Fruit fly (Drosophila melanogaster) whole organism, embryonic: Measurements from ENCODE around the gene CG32369.

ENCODE experiments used
- ATbp ChIP-seq: fragments of 200-800 bp; sonication (Bioruptor generic); optimal IDR thresholded peaks from 2 replicates; lab custom pipeline; 2017; ENCODE audit warnings: missing biosample characterization, mild to moderate bottlenecking, missing genetic modification characterization, missing genetic modification reagents
- BEAF-32 ChIP-seq: fragments of 200-800 bp; sonication (Bioruptor generic); optimal IDR thresholded peaks from 3 replicates; lab custom pipeline; 2017; ENCODE audit warnings: missing biosample characterization, missing genetic modification characterization, mild to moderate bottlenecking, moderate library complexity, missing genetic modification reagents
- CG10267 ChIP-seq: fragments of 200-800 bp; sonication (Bioruptor generic); optimal IDR thresholded peaks from 2 replicates; lab custom pipeline; 2018; ENCODE audit warnings: missing biosample characterization, mild to moderate bottlenecking, missing genetic modification characterization, moderate library complexity
- CG10543 ChIP-seq: fragments of 200-800 bp; sonication (Bioruptor generic); optimal IDR thresholded peaks from 3 replicates; lab custom pipeline; 2017; ENCODE audit warnings: missing biosample characterization, mild to moderate bottlenecking, missing genetic modification characterization, moderate library complexity
- CG11085 ChIP-seq: fragments of 200-800 bp; sonication (Bioruptor generic); IDR thresholded peaks from 2 replicates; pipeline ENCODE4 v1.3.6; 2022; ENCODE audit warnings: missing biosample characterization, missing genetic modification characterization
- CG11696 ChIP-seq: fragments of 200-800 bp; sonication (Bioruptor generic); IDR thresholded peaks from 2 replicates; pipeline ENCODE4 v1.3.6; 2022; ENCODE audit warnings: missing biosample characterization, missing genetic modification characterization
- CG12236 ChIP-seq: fragments of 200-800 bp; sonication (Bioruptor generic); optimal IDR thresholded peaks from 2 replicates; lab custom pipeline; 2016; ENCODE audit warnings: missing biosample characterization, missing genetic modification characterization
- CG15514 ChIP-seq: fragments of 200-800 bp; sonication (Bioruptor generic); optimal IDR thresholded peaks from 3 replicates; lab custom pipeline; 2017; ENCODE audit warnings: missing biosample characterization, missing genetic modification characterization, mild to moderate bottlenecking, moderate library complexity, missing genetic modification reagents
- CG17328 ChIP-seq: fragments of 200-800 bp; sonication (Bioruptor generic); IDR thresholded peaks from 2 replicates; pipeline ENCODE4 v1.3.6; 2022; ENCODE audit warnings: missing biosample characterization, missing genetic modification characterization
- CG17802 ChIP-seq: fragments of 200-800 bp; sonication (Bioruptor generic); optimal IDR thresholded peaks from 2 replicates; lab custom pipeline; 2018; ENCODE audit warnings: missing biosample characterization, mild to moderate bottlenecking, missing genetic modification characterization, moderate library complexity
- CG18476 ChIP-seq: fragments of 200-800 bp; sonication (Bioruptor generic); optimal IDR thresholded peaks from 2 replicates; lab custom pipeline; 2016; ENCODE audit warnings: missing biosample characterization, mild to moderate bottlenecking, missing genetic modification characterization
- CG2129 ChIP-seq: fragments of 200-800 bp; sonication (Bioruptor generic); IDR thresholded peaks from 2 replicates; pipeline ENCODE4 v1.3.6; 2022; ENCODE audit warnings: missing biosample characterization, missing genetic modification characterization; ENCODE audit not compliant: partially characterized antibody
- CG30403 ChIP-seq: fragments of 200-800 bp; sonication (Bioruptor generic); optimal IDR thresholded peaks from 3 replicates; lab custom pipeline; 2016; ENCODE audit warnings: missing biosample characterization, missing genetic modification characterization
- CG31224 ChIP-seq: fragments of 200-800 bp; sonication (Bioruptor generic); IDR thresholded peaks from 2 replicates; pipeline ENCODE4 v1.3.6; 2022; ENCODE audit warnings: missing biosample characterization, missing genetic modification characterization
- CG31441 ChIP-seq: fragments of 200-800 bp; sonication (Bioruptor generic); IDR thresholded peaks from 2 replicates; pipeline ENCODE4 v1.3.6; 2022; ENCODE audit warnings: missing biosample characterization, missing genetic modification characterization
- CG4328 ChIP-seq: fragments of 200-800 bp; sonication (Bioruptor generic); optimal IDR thresholded peaks from 3 replicates; lab custom pipeline; 2017; ENCODE audit warnings: missing biosample characterization, missing genetic modification reagents, missing genetic modification characterization
- CG4707 ChIP-seq: fragments of 200-800 bp; sonication (Bioruptor generic); optimal IDR thresholded peaks from 2 replicates; lab custom pipeline; 2018; ENCODE audit warnings: missing biosample characterization, mild to moderate bottlenecking, missing genetic modification characterization, moderate library complexity
- CG6689 ChIP-seq: fragments of 200-800 bp; sonication (Bioruptor generic); IDR thresholded peaks from 2 replicates; pipeline ENCODE4 v1.3.6; 2022; ENCODE audit warnings: missing biosample characterization, missing genetic modification characterization
- CG7372 ChIP-seq: fragments of 200-800 bp; sonication (Bioruptor generic); IDR thresholded peaks from 2 replicates; pipeline ENCODE4 v1.3.6; 2022; ENCODE audit warnings: missing biosample characterization, missing genetic modification characterization
- CG8089 ChIP-seq: fragments of 200-800 bp; sonication (Bioruptor generic); optimal IDR thresholded peaks from 3 replicates; lab custom pipeline; 2016; ENCODE audit warnings: missing biosample characterization, missing genetic modification characterization
- CG8388 ChIP-seq: fragments of 200-800 bp; sonication (Bioruptor generic); optimal IDR thresholded peaks from 2 replicates; lab custom pipeline; 2019; ENCODE audit warnings: missing biosample characterization, mild to moderate bottlenecking, missing genetic modification characterization, moderate library complexity
- CG9215 ChIP-seq: fragments of 200-800 bp; sonication (Bioruptor generic); IDR thresholded peaks from 2 replicates; pipeline ENCODE4 v1.3.6; 2022; ENCODE audit warnings: missing biosample characterization, missing genetic modification characterization
- CG9817 ChIP-seq: fragments of 200-800 bp; sonication (Bioruptor generic); optimal IDR thresholded peaks from 2 replicates; lab custom pipeline; 2018; ENCODE audit warnings: missing biosample characterization, mild to moderate bottlenecking, missing genetic modification characterization, moderate library complexity
- CTCF ChIP-seq: fragments of 200-800 bp; sonication (Bioruptor generic); optimal IDR thresholded peaks from 2 replicates; lab custom pipeline; 2017; ENCODE audit warnings: missing biosample characterization, mild to moderate bottlenecking, missing genetic modification characterization, moderate library complexity
- Eip74EF ChIP-seq, 2 experiments: fragments of 200-800 bp in 1 of 2; fragments of >200 bp in 1 of 2; sonication (Bioruptor generic) in 1 of 2; optimal IDR thresholded peaks; 2 replicates each; lab custom pipeline; 2017 to 2019; ENCODE audit warnings: missing biosample characterization in 2 of 2, missing genetic modification characterization in 2 of 2, mild to moderate bottlenecking in 1 of 2, moderate library complexity in 1 of 2
- Ets65A ChIP-seq: fragments of 200-800 bp; sonication (Bioruptor generic); peaks from one replicate; lab custom pipeline; 2016; ENCODE audit warnings: missing biosample characterization, missing genetic modification characterization
- Gsc ChIP-seq: fragments of 200-800 bp; sonication (Bioruptor generic); IDR thresholded peaks from 2 replicates; pipeline ENCODE4 v1.3.6; 2022; ENCODE audit warnings: missing biosample characterization, missing genetic modification characterization
- Gug ChIP-seq: fragments of 200-800 bp; sonication (Bioruptor generic); IDR thresholded peaks from 4 replicates; pipeline ENCODE4 v1.3.6; 2022; ENCODE audit warnings: missing biosample characterization, missing genetic modification characterization
- H2.0 ChIP-seq: fragments of 200-800 bp; sonication (Bioruptor generic); IDR thresholded peaks from 2 replicates; pipeline ENCODE4 v1.3.6; 2022; ENCODE audit warnings: missing biosample characterization, missing genetic modification characterization
- HLHmδ ChIP-seq: fragments of 200-800 bp; sonication (Bioruptor generic); optimal IDR thresholded peaks from 2 replicates; lab custom pipeline; 2018; ENCODE audit warnings: missing biosample characterization, mild to moderate bottlenecking, missing genetic modification characterization, moderate library complexity
- Hmr ChIP-seq: fragments of 200-800 bp; sonication (Bioruptor generic); optimal IDR thresholded peaks from 3 replicates; lab custom pipeline; 2017; ENCODE audit warnings: mild to moderate bottlenecking, missing biosample characterization, missing genetic modification reagents, missing genetic modification characterization
- Lpt ChIP-seq: fragments of >200 bp; optimal IDR thresholded peaks from 2 replicates; lab custom pipeline; 2018; ENCODE audit warnings: missing biosample characterization, missing genetic modification characterization
- Nf-YB ChIP-seq: fragments of 200-800 bp; sonication (Bioruptor generic); optimal IDR thresholded peaks from 3 replicates; lab custom pipeline; 2019; ENCODE audit warnings: missing biosample characterization, mild to moderate bottlenecking, missing genetic modification characterization, moderate library complexity
- Oli ChIP-seq: fragments of 200-800 bp; sonication (Bioruptor generic); optimal IDR thresholded peaks from 2 replicates; lab custom pipeline; 2018; ENCODE audit warnings: missing biosample characterization, mild to moderate bottlenecking, missing genetic modification characterization, moderate library complexity
- Sry-β ChIP-seq: fragments of 200-800 bp; sonication (Bioruptor generic); optimal IDR thresholded peaks from 2 replicates; lab custom pipeline; 2018; ENCODE audit warnings: missing biosample characterization, mild to moderate bottlenecking, missing genetic modification characterization, moderate library complexity
- ab ChIP-seq: fragments of 200-800 bp; sonication (Bioruptor generic); optimal IDR thresholded peaks from 2 replicates; lab custom pipeline; 2016; ENCODE audit warnings: missing biosample characterization, missing genetic modification characterization
- ash1 ChIP-seq: fragments of 200-800 bp; sonication (Bioruptor generic); optimal IDR thresholded peaks from 2 replicates; lab custom pipeline; 2018; ENCODE audit warnings: missing biosample characterization, mild to moderate bottlenecking, missing genetic modification characterization
- croc ChIP-seq: fragments of 200-800 bp; sonication (Bioruptor generic); conservative IDR thresholded peaks from 3 replicates; pipeline ENCODE4 v1.3.6; 2022; ENCODE audit warnings: missing biosample characterization, missing genetic modification characterization
- emc ChIP-seq: fragments of 200-800 bp; sonication (Bioruptor generic); optimal IDR thresholded peaks from 2 replicates; lab custom pipeline; 2016; ENCODE audit warnings: missing biosample characterization, missing genetic modification characterization
- fu2 ChIP-seq: fragments of 200-800 bp; sonication (Bioruptor generic); optimal IDR thresholded peaks from 2 replicates; lab custom pipeline; 2016; ENCODE audit warnings: missing biosample characterization, missing genetic modification characterization
- hbn ChIP-seq: fragments of 200-800 bp; sonication (Bioruptor generic); IDR thresholded peaks from 2 replicates; pipeline ENCODE4 v1.3.6; 2022; ENCODE audit warnings: missing biosample characterization, missing genetic modification characterization; ENCODE audit not compliant: partially characterized antibody
- hth ChIP-seq: fragments of >200 bp; optimal IDR thresholded peaks from 2 replicates; lab custom pipeline; 2017; ENCODE audit warnings: inconsistent platforms
- kay ChIP-seq: fragments of 200-800 bp; sonication (Bioruptor generic); optimal IDR thresholded peaks from 2 replicates; lab custom pipeline; 2016; ENCODE audit warnings: missing biosample characterization, missing genetic modification characterization
- lola ChIP-seq, 3 experiments: fragments of >200 bp in 2 of 3; fragments of 200-800 bp in 1 of 3; sonication (Bioruptor generic) in 1 of 3; optimal IDR thresholded peaks; 2 replicates each; lab custom pipeline; 2017 to 2019; ENCODE audit warnings: missing biosample characterization in 3 of 3, missing genetic modification characterization in 3 of 3, mild to moderate bottlenecking in 1 of 3, moderate library complexity in 1 of 3
- pho ChIP-seq: fragments of 200-800 bp; sonication (Bioruptor generic); optimal IDR thresholded peaks from 2 replicates; lab custom pipeline; 2016; ENCODE audit warnings: missing biosample characterization, missing genetic modification characterization
- pum ChIP-seq: fragments of 200-800 bp; sonication (Bioruptor generic); optimal IDR thresholded peaks from 2 replicates; lab custom pipeline; 2016; ENCODE audit warnings: missing biosample characterization, missing genetic modification characterization
- stc ChIP-seq: fragments of 200-800 bp; sonication (Bioruptor generic); IDR thresholded peaks from 2 replicates; pipeline ENCODE4 v1.3.6; 2022; ENCODE audit warnings: missing biosample characterization, missing genetic modification characterization
- tll ChIP-seq, 2 experiments: fragments of 200-800 bp in 1 of 2; fragments of >200 bp in 1 of 2; sonication (Bioruptor generic) in 1 of 2; optimal IDR thresholded peaks; 2 replicates each; lab custom pipeline; 2017 to 2019; ENCODE audit warnings: missing biosample characterization in 2 of 2, missing genetic modification characterization in 2 of 2, mild to moderate bottlenecking in 1 of 2, moderate library complexity in 1 of 2
- vvl ChIP-seq: fragments of 200-800 bp; sonication (Bioruptor generic); IDR thresholded peaks from 2 replicates; pipeline ENCODE4 v1.3.6; 2022; ENCODE audit warnings: missing biosample characterization, missing genetic modification characterization

The CG32369 gene

dm6 chr3L:7855778-7856625, 46.4 kb upstream of the CG32369 start (continued):
- TF ChIP-seq Ets65A (GFP tag; lab: Kevin White, UChicago) = no peak
- TF ChIP-seq stc = peak; percentile 68
- peak; percentile 70 for TF ChIP-seq H2.0 (GFP tag; lab: Robert Waterston, UW)
- peak; percentile 79 for TF ChIP-seq CG10267 (tag; lab: Kevin White, UChicago)
- TF ChIP-seq CG10543 (GFP tag; lab: Kevin White, UChicago) = peak; percentile 55
- no peak for TF ChIP-seq Lpt
- TF ChIP-seq croc = no peak; the same call in 2 of the 3 replicates
- peak; percentile 81 for TF ChIP-seq CG9215
- TF ChIP-seq Oli = peak; percentile 92
- TF ChIP-seq CG11696 = no peak
- TF ChIP-seq CG4328 (GFP tag; lab: Kevin White, UChicago) = peak; percentile 49
- peak; percentile 0 for TF ChIP-seq pum
- TF ChIP-seq CG17328 (GFP tag; lab: Robert Waterston, UW) = peak; percentile 51; the same call in 1 of the 2 replicates
- peak; percentile 24 for TF ChIP-seq ATbp (GFP tag; lab: Kevin White, UChicago)
- TF ChIP-seq Sry-β (GFP tag; lab: Kevin White, UChicago) = no peak
- peak; percentile 77 for TF ChIP-seq CG7372 (GFP tag; lab: Robert Waterston, UW)
- no peak for TF ChIP-seq CG12236
- TF ChIP-seq CG2129 (GFP tag; lab: Robert Waterston, UW) = no peak
- TF ChIP-seq Gsc (GFP tag; lab: Robert Waterston, UW) = no peak
- no peak for TF ChIP-seq ab (GFP tag; lab: Kevin White, UChicago)
- TF ChIP-seq emc = no peak
- TF ChIP-seq CG6689 = peak; percentile 71
- no peak for TF ChIP-seq HLHmδ (GFP tag; lab: Kevin White, UChicago)
- peak; percentile 52 for TF ChIP-seq CG15514 (GFP tag; lab: Kevin White, UChicago)
- peak; percentile 61 for TF ChIP-seq CG8388
- no peak for TF ChIP-seq kay (GFP tag; lab: Kevin White, UChicago)
- peak; percentile 71 for TF ChIP-seq CG31224
- peak; percentile 28 for TF ChIP-seq CG18476
- peak; percentile 69 for TF ChIP-seq CG9817 (tag; lab: Kevin White, UChicago)
- no peak for TF ChIP-seq CG8089 (GFP tag; lab: Kevin White, UChicago)
- peak; percentile 79 for TF ChIP-seq Hmr (GFP tag; lab: Kevin White, UChicago)
- TF ChIP-seq hth (lab: Kevin White, UChicago) = no peak
- TF ChIP-seq CG11085 (GFP tag; lab: Robert Waterston, UW) = peak; percentile 65
- TF ChIP-seq lola (GFP tag; optimal IDR thresholded peaks at IDR 0.05; lab: Kevin White, UChicago) = peak in 1 of 3 experiments; percentile 67
- peak; percentile 75 for TF ChIP-seq Nf-YB
- no peak for TF ChIP-seq BEAF-32
- TF ChIP-seq fu2 (GFP tag; lab: Kevin White, UChicago) = peak; percentile 43
- TF ChIP-seq pho = peak; percentile 35
- TF ChIP-seq tll (GFP tag; optimal IDR thresholded peaks at IDR 0.05; lab: Kevin White, UChicago) = no peak
- TF ChIP-seq hbn = no peak
- TF ChIP-seq CG4707 (GFP tag; lab: Kevin White, UChicago) = no peak
- no peak for TF ChIP-seq ash1 (GFP tag; lab: Kevin White, UChicago)
- peak; percentile 87 for TF ChIP-seq CG30403 (GFP tag; lab: Kevin White, UChicago)
- TF ChIP-seq Eip74EF (GFP tag; optimal IDR thresholded peaks at IDR 0.05; lab: Kevin White, UChicago) = peak in 1 of 2 experiments; percentile 79
- no peak; the same call in 3 of the 4 replicates for TF ChIP-seq Gug (GFP tag; lab: Robert Waterston, UW)
- peak; percentile 66 for TF ChIP-seq vvl (GFP tag; lab: Robert Waterston, UW)
- no peak for TF ChIP-seq CG17802
- peak; percentile 71; the same call in 1 of the 2 replicates for TF ChIP-seq CG31441 (GFP tag; lab: Robert Waterston, UW)
- TF ChIP-seq CTCF (GFP tag; lab: Kevin White, UChicago) = no peak
